Worm (Caenorhabditis elegans) whole organism, midembryonic: ENCODE data around the gene cpb-1.

ENCODE experiments used
- T22C8.4 ChIP-seq: fragments of 200-800 bp; sonication (Bioruptor generic); IDR thresholded peaks from 2 replicates; pipeline ENCODE4 v1.3.6; 2022; ENCODE audit warnings: missing genetic modification characterization, missing compliant biosample characterization
- flt-1 ChIP-seq: fragments of 200-800 bp; sonication (Bioruptor generic); IDR thresholded peaks from 2 replicates; pipeline ENCODE4 v1.3.6; 2022; ENCODE audit warnings: missing genetic modification characterization, missing compliant biosample characterization
- klf-2 ChIP-seq: fragments of 200-800 bp; sonication (Bioruptor generic); conservative IDR thresholded peaks from 2 replicates; pipeline ENCODE4 v1.3.6; 2022; ENCODE audit warnings: missing genetic modification reagents, missing genetic modification characterization, missing compliant biosample characterization
- ref-1 ChIP-seq: fragments of 200-800 bp; sonication (Bioruptor generic); conservative IDR thresholded peaks from 2 replicates; pipeline ENCODE4 v1.3.6; 2022; ENCODE audit warnings: missing genetic modification reagents, missing genetic modification characterization, missing compliant biosample characterization
- ztf-29 ChIP-seq: fragments of 200-800 bp; sonication (Bioruptor generic); IDR thresholded peaks from 2 replicates; pipeline ENCODE4 v1.3.6; 2022; ENCODE audit warnings: missing genetic modification reagents, missing genetic modification characterization, missing compliant biosample characterization

DNA sequence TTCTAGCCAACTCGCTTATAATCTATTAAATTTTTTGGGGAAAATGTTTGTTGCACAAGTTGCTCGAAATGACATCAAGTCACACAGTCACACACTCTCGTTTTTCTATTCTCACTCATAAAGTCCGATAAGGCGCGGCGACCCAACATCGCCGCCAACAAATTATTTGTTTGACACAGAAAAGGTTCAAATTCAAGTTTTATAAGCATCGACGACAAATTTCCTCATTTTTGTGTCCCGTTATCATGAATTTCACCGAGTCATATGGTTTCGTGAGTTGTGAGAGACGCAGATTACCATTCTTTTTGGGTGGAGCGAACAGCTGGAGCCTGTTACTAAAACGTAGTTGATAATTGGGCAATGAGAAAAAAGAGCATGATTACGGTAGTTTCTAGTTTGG is 32.3 kb upstream of the cpb-1 start:
- no peak for TF ChIP-seq flt-1 (GFP tag; lab: Robert Waterston, UW)
- TF ChIP-seq ztf-29 (GFP tag; lab: Robert Waterston, UW), result no peak
- no peak for TF ChIP-seq klf-2 (GFP tag; lab: Robert Waterston, UW)
- TF ChIP-seq ref-1, result no peak
- no peak for TF ChIP-seq T22C8.4 (GFP tag; lab: Robert Waterston, UW)
